Worm (Caenorhabditis elegans) whole organism, L1 larva: ENCODE results near the gene nhr-88.

ENCODE experiments used
- ceh-82 ChIP-seq, 3 experiments: fragments of 150-350 bp in 1 of 3; sonication (generic microtip) in 2 of 3; optimal IDR thresholded peaks; 2 replicates each; lab custom pipeline; 2014 to 2017; ENCODE audit warnings: missing biosample characterization in 3 of 3, missing genetic modification characterization in 3 of 3
- ceh-88 ChIP-seq: fragments of 200-800 bp; sonication (Bioruptor generic); IDR thresholded peaks from 2 replicates; pipeline ENCODE4 v1.3.6; 2022; ENCODE audit warnings: missing genetic modification characterization, missing compliant biosample characterization
- ceh-90 ChIP-seq: sonication (generic microtip); optimal IDR thresholded peaks from 2 replicates; lab custom pipeline; 2016; ENCODE audit warnings: missing genetic modification characterization, missing compliant biosample characterization
- elt-3 ChIP-seq, 6 experiments: fragments of 150-350 bp in 1 of 6; sonication (generic microtip); optimal IDR thresholded peaks; 2 replicates each; lab custom pipeline; 2017 to 2018; ENCODE audit warnings: missing biosample characterization in 6 of 6, missing genetic modification characterization in 6 of 6, inconsistent platforms in 1 of 6
- fos-1 ChIP-seq: fragments of 150-350 bp; optimal IDR thresholded peaks from 2 replicates; lab custom pipeline; 2014; ENCODE audit warnings: missing biosample characterization, missing genetic modification characterization
- lin-13 ChIP-seq: fragments of 150-350 bp; optimal IDR thresholded peaks from 2 replicates; lab custom pipeline; 2014; ENCODE audit warnings: missing biosample characterization, missing genetic modification reagents, missing genetic modification characterization
- mdl-1 ChIP-seq, 2 experiments: fragments of 150-350 bp; optimal IDR thresholded peaks; 2 replicates each; lab custom pipeline; 2014 to 2017; ENCODE audit warnings: missing biosample characterization in 2 of 2, missing genetic modification characterization in 2 of 2, inconsistent platforms in 1 of 2
- nhr-76 ChIP-seq: sonication (generic microtip); optimal IDR thresholded peaks from 2 replicates; lab custom pipeline; 2017; ENCODE audit warnings: missing biosample characterization, missing genetic modification characterization
- nhr-85 ChIP-seq: sonication (generic microtip); peaks from one replicate; lab custom pipeline; 2016; ENCODE audit warnings: missing genetic modification characterization, inconsistent platforms, missing compliant biosample characterization
- sptf-1 ChIP-seq: fragments of 150-350 bp; optimal IDR thresholded peaks from 2 replicates; lab custom pipeline; 2014; ENCODE audit warnings: missing biosample characterization, missing genetic modification characterization
- tbx-2 ChIP-seq: sonication (generic microtip); optimal IDR thresholded peaks from 2 replicates; lab custom pipeline; 2016; ENCODE audit warnings: missing genetic modification characterization, missing compliant biosample characterization
- xbp-1 ChIP-seq: sonication (generic microtip); optimal IDR thresholded peaks from 2 replicates; lab custom pipeline; 2016; ENCODE audit warnings: missing genetic modification characterization, missing compliant biosample characterization

DNA sequence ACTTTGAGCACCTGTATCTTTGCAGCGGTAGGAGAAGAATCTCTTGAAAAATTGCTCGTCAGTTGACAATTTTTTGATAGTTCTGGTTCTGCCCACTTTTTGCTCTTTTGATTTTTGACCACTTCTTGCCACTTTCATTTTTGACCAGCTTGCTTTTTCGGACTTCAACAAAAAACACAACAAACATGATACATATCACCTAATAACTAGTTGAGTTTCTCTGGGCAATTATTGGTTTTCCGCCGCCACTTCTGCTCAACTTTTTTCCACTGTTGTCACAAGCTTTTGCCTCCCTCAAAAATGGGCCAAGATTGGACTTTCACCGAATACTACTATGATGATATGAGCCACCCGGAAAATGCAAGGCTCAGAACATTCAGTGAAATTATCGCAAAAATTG, 18.1 kb upstream of the nhr-88 start, which contains the start of gene srw-60:
- no peak for TF ChIP-seq elt-3 (tag; optimal IDR thresholded peaks at IDR 0.05; lab: Kevin White, UChicago)
- no peak for TF ChIP-seq lin-13 (GFP tag; lab: Kevin White, UChicago)
- no peak for TF ChIP-seq tbx-2 (tag; lab: Kevin White, UChicago)
- TF ChIP-seq nhr-85 = no peak
- no peak for TF ChIP-seq sptf-1 (tag; lab: Kevin White, UChicago)
- no peak for TF ChIP-seq mdl-1 (tag; optimal IDR thresholded peaks at IDR 0.05; lab: Kevin White, UChicago)
- no peak for TF ChIP-seq ceh-82 (tag; optimal IDR thresholded peaks at IDR 0.05; lab: Kevin White, UChicago)
- TF ChIP-seq fos-1 = no peak
- TF ChIP-seq ceh-88 (GFP tag; lab: Robert Waterston, UW) = no peak
- no peak for TF ChIP-seq nhr-76 (tag; lab: Kevin White, UChicago)
- TF ChIP-seq xbp-1 (tag; lab: Kevin White, UChicago) = no peak
- no peak for TF ChIP-seq ceh-90 (tag; lab: Kevin White, UChicago)
